Fruit fly (Drosophila melanogaster): ENCODE data around the gene UK114.

Gene UK114

dm6 chr2L:15273521-15274123, 1.3 kb downstream of the UK114 start:
- TF ChIP-seq ey (GFP tag; optimal IDR thresholded peaks at IDR 0.05), result no peak
- no peak for TF ChIP-seq Dfd (GFP tag; optimal IDR thresholded peaks at IDR 0.05)
- peak in 1 of 2 experiments; percentile 7 for TF ChIP-seq foxo (GFP tag; optimal IDR thresholded peaks at IDR 0.05)
- TF ChIP-seq Hnf4 (GFP tag; optimal IDR thresholded peaks at IDR 0.05), result peak; percentile 18
- no peak for TF ChIP-seq Rel (GFP tag; optimal IDR thresholded peaks at IDR 0.05)
- TF ChIP-seq Rel (tag; optimal IDR thresholded peaks at IDR 0.05), result no peak

dm6 chr2L:15271757-15272589, 2.9 kb downstream of the UK114 start, which contains the start of gene Cul3:
Gene Cul3 (minus strand): TSS chr2L:15272024.
- TF ChIP-seq dmrt93B (GFP tag; optimal IDR thresholded peaks at IDR 0.05) (no peak), Hr78 (GFP tag; optimal IDR thresholded peaks at IDR 0.05) (no peak), Sp1 (GFP tag; optimal IDR thresholded peaks at IDR 0.05) (peak; percentile 29), Hnf4 (GFP tag; optimal IDR thresholded peaks at IDR 0.05) (peak; percentile 8), Dfd (GFP tag; optimal IDR thresholded peaks at IDR 0.05) (no peak), jim (GFP tag; optimal IDR thresholded peaks at IDR 0.05) (no peak), dsf (GFP tag; optimal IDR thresholded peaks at IDR 0.05; ENCODE audit: borderline replicate concordance) (no peak), foxo (GFP tag; optimal IDR thresholded peaks at IDR 0.05) (peak in 1 of 2 experiments; percentile 17), N (GFP tag; optimal IDR thresholded peaks at IDR 0.05) (no peak), Myc (optimal IDR thresholded peaks at IDR 0.05) (peak; percentile 42), rgr (GFP tag; optimal IDR thresholded peaks at IDR 0.05) (no peak), HLH106 (tag; optimal IDR thresholded peaks at IDR 0.05) (peak; percentile 30), dl (GFP tag; optimal IDR thresholded peaks at IDR 0.05; ENCODE audit: insufficient read depth in 1 of 2, partially characterized antibody in 2 of 2) (no peak), h (GFP tag; optimal IDR thresholded peaks at IDR 0.05) (no peak), CrebA (GFP tag; optimal IDR thresholded peaks at IDR 0.05; ENCODE audit: borderline replicate concordance) (no peak), woc (GFP tag; optimal IDR thresholded peaks at IDR 0.05) (peak; percentile 40), sv (GFP tag; optimal IDR thresholded peaks at IDR 0.05) (no peak), Hr83 (GFP tag; optimal IDR thresholded peaks at IDR 0.05; ENCODE audit: poor library complexity, severe bottlenecking) (no peak), ey (GFP tag; optimal IDR thresholded peaks at IDR 0.05) (no peak), tai (GFP tag; optimal IDR thresholded peaks at IDR 0.05) (peak; percentile 39), usp (GFP tag; optimal IDR thresholded peaks at IDR 0.05) (no peak), brk (GFP tag; optimal IDR thresholded peaks at IDR 0.05) (peak; percentile 47), CG9705 (GFP tag; optimal IDR thresholded peaks at IDR 0.05) (no peak)

- TF ChIP-seq Dif (GFP tag; optimal IDR thresholded peaks at IDR 0.05; ENCODE audit: partially characterized antibody) (no peak), usp (GFP tag; optimal IDR thresholded peaks at IDR 0.05) (no peak), dl (GFP tag; optimal IDR thresholded peaks at IDR 0.05; ENCODE audit: insufficient read depth in 1 of 2, partially characterized antibody in 2 of 2) (no peak), Jra (GFP tag; optimal IDR thresholded peaks at IDR 0.05) (no peak)
Measured at dm6 chr2L:15271336-15271735, 3.6 kb downstream of the UK114 start.

- TF ChIP-seq foxo (GFP tag; optimal IDR thresholded peaks at IDR 0.05) (peak; percentile 13 to 29), sage (GFP tag; optimal IDR thresholded peaks at IDR 0.05) (no peak), Hr83 (GFP tag; optimal IDR thresholded peaks at IDR 0.05; ENCODE audit: poor library complexity, severe bottlenecking) (peak; percentile 62), fru (GFP tag; optimal IDR thresholded peaks at IDR 0.05) (peak; percentile 54), sv (GFP tag; optimal IDR thresholded peaks at IDR 0.05) (no peak), ey (GFP tag; optimal IDR thresholded peaks at IDR 0.05) (no peak), OdsH (GFP tag; optimal IDR thresholded peaks at IDR 0.05) (peak; percentile 38), dl (GFP tag; optimal IDR thresholded peaks at IDR 0.05; ENCODE audit: insufficient read depth in 1 of 2, partially characterized antibody in 2 of 2) (peak; percentile 95 to 98), Vsx2 (GFP tag; optimal IDR thresholded peaks at IDR 0.05; ENCODE audit: partially characterized antibody) (peak; percentile 89), Myc (optimal IDR thresholded peaks at IDR 0.05) (no peak), CrebA (GFP tag; optimal IDR thresholded peaks at IDR 0.05; ENCODE audit: borderline replicate concordance) (no peak), CG9705 (GFP tag; optimal IDR thresholded peaks at IDR 0.05) (no peak), br (GFP tag; optimal IDR thresholded peaks at IDR 0.05) (peak; percentile 55), Rel (GFP tag; optimal IDR thresholded peaks at IDR 0.05) (peak; percentile 1), Rel (tag; optimal IDR thresholded peaks at IDR 0.05) (peak; percentile 66), pan (optimal IDR thresholded peaks at IDR 0.05) (no peak), Sp1 (GFP tag; optimal IDR thresholded peaks at IDR 0.05) (peak; percentile 48), h (GFP tag; optimal IDR thresholded peaks at IDR 0.05) (peak; percentile 71), brk (GFP tag; optimal IDR thresholded peaks at IDR 0.05) (no peak), dmrt93B (GFP tag; optimal IDR thresholded peaks at IDR 0.05) (no peak), lola (GFP tag; optimal IDR thresholded peaks at IDR 0.05) (no peak), psq (GFP tag; optimal IDR thresholded peaks at IDR 0.05) (peak; percentile 30), Hnf4 (GFP tag; optimal IDR thresholded peaks at IDR 0.05) (no peak), rgr (GFP tag; optimal IDR thresholded peaks at IDR 0.05) (peak; percentile 66), jim (GFP tag; optimal IDR thresholded peaks at IDR 0.05) (peak; percentile 28), Mio (GFP tag; optimal IDR thresholded peaks at IDR 0.05) (peak; percentile 9), woc (GFP tag; optimal IDR thresholded peaks at IDR 0.05) (no peak), GATAd (GFP tag; optimal IDR thresholded peaks at IDR 0.05) (peak; percentile 82), Dif (GFP tag; optimal IDR thresholded peaks at IDR 0.05; ENCODE audit: partially characterized antibody) (peak; percentile 99)
Measured at dm6 chr2L:15264483-15264987, 10.4 kb downstream of the UK114 start, which contains the start of gene yuri. Gene yuri (minus strand): TSS chr2L:15264692.

All from whole organism, wandering third instar larva.